Fruit fly (Drosophila melanogaster): ENCODE results near the gene CG10311.

The CG10311 gene

DNA sequence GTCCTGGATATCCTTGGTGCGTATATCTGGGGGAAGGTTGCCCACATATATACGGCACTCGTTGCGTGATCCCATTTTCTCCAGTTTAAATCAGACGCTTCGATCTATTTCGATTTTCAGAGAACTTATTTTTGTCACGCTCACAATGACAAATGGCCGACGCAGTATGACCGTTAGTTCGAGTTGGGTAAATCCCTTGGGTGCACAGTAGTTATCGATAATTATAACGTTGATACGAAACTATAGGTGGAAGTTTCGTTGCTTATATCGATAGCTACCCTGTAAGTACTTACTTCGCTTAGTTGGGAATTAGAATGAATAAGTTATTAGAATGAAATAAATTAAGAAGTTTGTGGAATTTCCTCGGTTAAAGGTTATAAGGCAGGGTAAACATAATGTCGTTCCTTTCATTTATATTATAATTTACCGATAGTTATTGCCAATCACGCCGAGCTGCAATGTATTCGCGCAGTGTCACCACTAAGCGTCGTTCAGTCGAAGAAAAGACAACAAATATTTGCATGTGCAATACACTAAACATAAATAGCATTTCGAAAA lies 14.9 kb downstream of the CG10311 start, which contains the start of the genes SF2 and pad (continued):
- TF ChIP-seq Sox15 (GFP tag; optimal IDR thresholded peaks at IDR 0.05): peak; percentile 69
- TF ChIP-seq CG11902 (GFP tag; optimal IDR thresholded peaks at IDR 0.05): peak; percentile 69
- peak; percentile 56 for TF ChIP-seq CG8319 (GFP tag; optimal IDR thresholded peaks at IDR 0.05)
- TF ChIP-seq Ets96B (tag; optimal IDR thresholded peaks at IDR 0.05): peak; percentile 59
- TF ChIP-seq salr (GFP tag; optimal IDR thresholded peaks at IDR 0.05): peak in 1 of 2 experiments; percentile 4
- TF ChIP-seq eg (GFP tag; IDR thresholded peaks at IDR 0.05): peak; percentile 55; the same call in 2 of the 3 replicates
- TF ChIP-seq esn (GFP tag; optimal IDR thresholded peaks at IDR 0.05): peak; percentile 87
- TF ChIP-seq dac (GFP tag; optimal IDR thresholded peaks at IDR 0.05): no peak
- no peak for TF ChIP-seq svp (GFP tag)
- peak; percentile 78 for TF ChIP-seq cyc (GFP tag; optimal IDR thresholded peaks at IDR 0.05)
- TF ChIP-seq achi (GFP tag; optimal IDR thresholded peaks at IDR 0.05): no peak
- peak; percentile 76 for TF ChIP-seq CG3919 (GFP tag; optimal IDR thresholded peaks at IDR 0.05)
- no peak for TF ChIP-seq CG15336 (GFP tag; IDR thresholded peaks at IDR 0.05)
- TF ChIP-seq Hr38 (GFP tag; optimal IDR thresholded peaks at IDR 0.05): no peak
- TF ChIP-seq CG7368 (GFP tag; optimal IDR thresholded peaks at IDR 0.05): peak; percentile 51
- no peak for TF ChIP-seq CG32006 (GFP tag; optimal IDR thresholded peaks at IDR 0.05)
- TF ChIP-seq Smox (GFP tag; optimal IDR thresholded peaks at IDR 0.05): no peak
- TF ChIP-seq Eip75B (GFP tag; optimal IDR thresholded peaks at IDR 0.05): peak; percentile 82
- peak; percentile 70 for TF ChIP-seq CG6808 (GFP tag; optimal IDR thresholded peaks at IDR 0.05)
- no peak for TF ChIP-seq Blimp-1 (GFP tag; optimal IDR thresholded peaks at IDR 0.05)
- TF ChIP-seq CG1621 (tag; optimal IDR thresholded peaks at IDR 0.05): peak; percentile 26
- no peak for TF ChIP-seq spab (GFP tag; optimal IDR thresholded peaks at IDR 0.05)
- peak; percentile 60 for TF ChIP-seq CG11762 (GFP tag; optimal IDR thresholded peaks at IDR 0.05; ENCODE audit: insufficient read depth)
- peak; percentile 95 for TF ChIP-seq fkh (GFP tag; optimal IDR thresholded peaks at IDR 0.05)
- peak; percentile 33 for TF ChIP-seq CG9139 (GFP tag; optimal IDR thresholded peaks at IDR 0.05)
- peak; percentile 86 for TF ChIP-seq lz (GFP tag; optimal IDR thresholded peaks at IDR 0.05)
- peak; percentile 67 for TF ChIP-seq Eip93F (GFP tag; optimal IDR thresholded peaks at IDR 0.05)
- no peak for TF ChIP-seq Sox102F (GFP tag; optimal IDR thresholded peaks at IDR 0.05)
- no peak for TF ChIP-seq Met (GFP tag; optimal IDR thresholded peaks at IDR 0.05)
- TF ChIP-seq CG31627 (GFP tag; optimal IDR thresholded peaks at IDR 0.05): peak; percentile 86
- TF ChIP-seq Lpt (GFP tag; optimal IDR thresholded peaks at IDR 0.05): peak; percentile 24
- TF ChIP-seq CG6792 (GFP tag; optimal IDR thresholded peaks at IDR 0.05): peak; percentile 54
- peak; percentile 48; the same call in 2 of the 3 replicates for TF ChIP-seq CG8119 (GFP tag; IDR thresholded peaks at IDR 0.05)
- no peak for TF ChIP-seq CG16779 (tag; optimal IDR thresholded peaks at IDR 0.05)
- peak; percentile 78 for TF ChIP-seq OdsH (GFP tag; optimal IDR thresholded peaks at IDR 0.05)
- no peak for TF ChIP-seq pdm3 (GFP tag; optimal IDR thresholded peaks at IDR 0.05)
- no peak for TF ChIP-seq fd85E (GFP tag; optimal IDR thresholded peaks at IDR 0.05)
- TF ChIP-seq Ets21C (GFP tag; optimal IDR thresholded peaks at IDR 0.05): peak; percentile 80
- TF ChIP-seq CG6276 (GFP tag; optimal IDR thresholded peaks at IDR 0.05): no peak
- TF ChIP-seq CG11294 (GFP tag; IDR thresholded peaks at IDR 0.05): no peak; the same call in 1 of the 2 replicates
- peak; percentile 90 for TF ChIP-seq Eip78C (GFP tag)
- peak; percentile 73 for TF ChIP-seq topi (GFP tag; optimal IDR thresholded peaks at IDR 0.05)
- TF ChIP-seq vri (GFP tag; optimal IDR thresholded peaks at IDR 0.05): peak; percentile 64
- TF ChIP-seq CG6854 (GFP tag; optimal IDR thresholded peaks at IDR 0.05): peak; percentile 48
- peak; percentile 84 for TF ChIP-seq Sox14 (GFP tag; optimal IDR thresholded peaks at IDR 0.05)
